Worm (Caenorhabditis elegans) whole organism, young adult: ENCODE results near the gene egl-26.
A peak's percentile ranks its signal among the peaks of the same experiment; 100 is the strongest.

Experiments used
- B0035.1 ChIP-seq: sonication (generic microtip); optimal IDR thresholded peaks from 2 replicates; lab custom pipeline; 2016; ENCODE audit warnings: missing genetic modification characterization, mild to moderate bottlenecking, missing compliant biosample characterization, missing genotype, missing genetic modification reagents
- B0336.3 ChIP-seq: fragments of 200-800 bp; sonication (Bioruptor generic); IDR thresholded peaks from 2 replicates; pipeline ENCODE4 v1.3.6; 2022; ENCODE audit warnings: missing genetic modification characterization, missing compliant biosample characterization
- C06A6.2 ChIP-seq: fragments of 200-800 bp; sonication (Bioruptor generic); conservative IDR thresholded peaks from 2 replicates; pipeline ENCODE4 v1.3.6; 2022; ENCODE audit warnings: missing genetic modification characterization, missing compliant biosample characterization
- D2030.7 ChIP-seq: fragments of 200-800 bp; sonication (Bioruptor generic); IDR thresholded peaks from 2 replicates; pipeline ENCODE4 v1.3.6; 2022; ENCODE audit warnings: missing genetic modification reagents, missing genetic modification characterization, missing compliant biosample characterization
- F49E8.2 ChIP-seq: sonication (generic microtip); optimal IDR thresholded peaks from 3 replicates; lab custom pipeline; 2017; ENCODE audit warnings: missing genetic modification characterization, mild to moderate bottlenecking, missing compliant biosample characterization, antibody characterized with exemption, moderate library complexity; ENCODE audit not compliant: insufficient read depth
- Y53F4B.3 ChIP-seq: fragments of 200-800 bp; sonication (Bioruptor generic); IDR thresholded peaks from 2 replicates; pipeline ENCODE4 v1.3.6; 2022; ENCODE audit warnings: missing genetic modification reagents, missing genetic modification characterization, missing compliant biosample characterization
- Y56A3A.18 ChIP-seq: fragments of 200-800 bp; sonication (Bioruptor generic); IDR thresholded peaks from 2 replicates; pipeline ENCODE4 v1.3.6; 2022; ENCODE audit warnings: missing genetic modification reagents, missing genetic modification characterization, missing compliant biosample characterization
- ZK185.1 ChIP-seq: sonication (generic microtip); optimal IDR thresholded peaks from 2 replicates; lab custom pipeline; 2016; ENCODE audit warnings: mild to moderate bottlenecking, missing genetic modification characterization, missing compliant biosample characterization; ENCODE audit not compliant: poor library complexity, severe bottlenecking
- aptf-3 ChIP-seq: fragments of 200-800 bp; sonication (Bioruptor generic); IDR thresholded peaks from 2 replicates; pipeline ENCODE4 v1.3.6; 2022; ENCODE audit warnings: missing genetic modification characterization, missing compliant biosample characterization
- atf-7 ChIP-seq: sonication (generic microtip); optimal IDR thresholded peaks from 2 replicates; lab custom pipeline; 2017; ENCODE audit warnings: mild to moderate bottlenecking, missing genetic modification characterization, missing compliant biosample characterization
- bed-1 ChIP-seq: fragments of 200-800 bp; sonication (Bioruptor generic); IDR thresholded peaks from 2 replicates; pipeline ENCODE4 v1.3.6; 2022; ENCODE audit warnings: missing genetic modification reagents, missing genetic modification characterization, missing compliant biosample characterization
- ceh-40 ChIP-seq: fragments of 200-800 bp; sonication (Bioruptor generic); IDR thresholded peaks from 2 replicates; pipeline ENCODE4 v1.3.6; 2022; ENCODE audit warnings: missing genetic modification characterization, missing compliant biosample characterization
- ceh-79 ChIP-seq: sonication (generic microtip); optimal IDR thresholded peaks from 2 replicates; lab custom pipeline; 2017; ENCODE audit warnings: mild to moderate bottlenecking, missing genetic modification characterization, missing compliant biosample characterization
- ceh-91 ChIP-seq: fragments of 200-800 bp; sonication (Bioruptor generic); IDR thresholded peaks from 2 replicates; pipeline ENCODE4 v1.3.6; 2022; ENCODE audit warnings: missing genetic modification reagents, missing genetic modification characterization, missing compliant biosample characterization
- dox-1 ChIP-seq: fragments of 200-800 bp; sonication (Bioruptor generic); IDR thresholded peaks from 2 replicates; pipeline ENCODE4 v1.3.6; 2022; ENCODE audit warnings: missing genetic modification reagents, missing genetic modification characterization, missing compliant biosample characterization
- dpff-1 ChIP-seq: sonication (generic microtip); optimal IDR thresholded peaks from 2 replicates; lab custom pipeline; 2017; ENCODE audit warnings: mild to moderate bottlenecking, missing genetic modification characterization, missing compliant biosample characterization
- dpl-1 ChIP-seq: fragments of 150-350 bp; optimal IDR thresholded peaks from 2 replicates; lab custom pipeline; 2014; ENCODE audit warnings: missing biosample characterization, missing genetic modification reagents, missing genetic modification characterization
- efl-1 ChIP-seq: fragments of 150-350 bp; optimal IDR thresholded peaks from 2 replicates; lab custom pipeline; 2014; ENCODE audit warnings: missing biosample characterization, missing genetic modification reagents, missing genetic modification characterization
- ekl-4 ChIP-seq: fragments of 200-800 bp; sonication (Bioruptor generic); IDR thresholded peaks from 2 replicates; pipeline ENCODE4 v1.3.6; 2022; ENCODE audit warnings: missing genetic modification reagents, missing genetic modification characterization, missing compliant biosample characterization
- ets-4 ChIP-seq: fragments of 200-800 bp; sonication (Bioruptor generic); optimal IDR thresholded peaks from 2 replicates; lab custom pipeline; 2018; ENCODE audit warnings: mild to moderate bottlenecking, missing genetic modification characterization, missing compliant biosample characterization
- him-1 ChIP-seq: sonication (generic microtip); optimal IDR thresholded peaks from 2 replicates; lab custom pipeline; 2016; ENCODE audit warnings: missing genotype, missing genetic modification reagents, missing genetic modification characterization, missing compliant biosample characterization
- hsf-1 ChIP-seq: fragments of 200-800 bp; sonication (Bioruptor generic); IDR thresholded peaks from 2 replicates; pipeline ENCODE4 v1.3.6; 2022; ENCODE audit warnings: missing genetic modification reagents, missing genetic modification characterization, missing compliant biosample characterization
- madf-10 ChIP-seq: sonication (generic microtip); optimal IDR thresholded peaks from 2 replicates; lab custom pipeline; 2016; ENCODE audit warnings: mild to moderate bottlenecking, missing genetic modification characterization, missing compliant biosample characterization
- madf-3 ChIP-seq: fragments of 200-800 bp; sonication (Bioruptor generic); IDR thresholded peaks from 2 replicates; pipeline ENCODE4 v1.3.6; 2022; ENCODE audit warnings: missing genetic modification reagents, missing genetic modification characterization, missing compliant biosample characterization
- madf-6 ChIP-seq: fragments of 200-800 bp; sonication (Bioruptor generic); IDR thresholded peaks from 2 replicates; pipeline ENCODE4 v1.3.6; 2022; ENCODE audit warnings: missing genetic modification reagents, missing genetic modification characterization, missing compliant biosample characterization
- madf-8 ChIP-seq: fragments of 200-800 bp; sonication (Bioruptor generic); conservative IDR thresholded peaks from 2 replicates; pipeline ENCODE4 v1.3.6; 2022; ENCODE audit warnings: missing genetic modification reagents, missing genetic modification characterization, missing compliant biosample characterization
- mcd-1 ChIP-seq: fragments of 200-800 bp; sonication (Bioruptor generic); IDR thresholded peaks from 2 replicates; pipeline ENCODE4 v1.3.6; 2022; ENCODE audit warnings: missing genetic modification reagents, missing genetic modification characterization, missing compliant biosample characterization
- nfya-1 ChIP-seq: sonication (generic microtip); optimal IDR thresholded peaks from 2 replicates; lab custom pipeline; 2017; ENCODE audit warnings: antibody characterized with exemption, missing compliant biosample characterization, missing genetic modification characterization, borderline replicate concordance; ENCODE audit not compliant: insufficient read depth
- nfya-2 ChIP-seq: fragments of 200-800 bp; sonication (Bioruptor generic); IDR thresholded peaks from 2 replicates; pipeline ENCODE4 v1.3.6; 2022; ENCODE audit warnings: missing genetic modification reagents, missing genetic modification characterization, missing compliant biosample characterization
- nfyb-1 ChIP-seq: fragments of 200-800 bp; sonication (Bioruptor generic); IDR thresholded peaks from 2 replicates; pipeline ENCODE4 v1.3.6; 2022; ENCODE audit warnings: missing genetic modification reagents, missing genetic modification characterization, missing compliant biosample characterization
- pbrm-1 ChIP-seq: fragments of 200-800 bp; sonication (Bioruptor generic); IDR thresholded peaks from 2 replicates; pipeline ENCODE4 v1.3.6; 2022; ENCODE audit warnings: missing genetic modification reagents, missing genetic modification characterization, missing compliant biosample characterization
- rcor-1 ChIP-seq: fragments of 200-800 bp; sonication (Bioruptor generic); IDR thresholded peaks from 2 replicates; pipeline ENCODE4 v1.3.6; 2022; ENCODE audit warnings: missing genetic modification reagents, missing genetic modification characterization, missing compliant biosample characterization
- tbp1 ChIP-seq: fragments of 200-800 bp; sonication (Bioruptor generic); optimal IDR thresholded peaks from 2 replicates; lab custom pipeline; 2018; ENCODE audit warnings: mild to moderate bottlenecking, missing genetic modification characterization, missing compliant biosample characterization
- tbx-9 ChIP-seq: sonication (generic microtip); optimal IDR thresholded peaks from 2 replicates; lab custom pipeline; 2016; ENCODE audit warnings: borderline replicate concordance, missing genetic modification characterization, inconsistent platforms, missing compliant biosample characterization
- xnd-1 ChIP-seq: sonication (generic microtip); optimal IDR thresholded peaks from 2 replicates; lab custom pipeline; 2016; ENCODE audit warnings: missing genotype, missing genetic modification reagents, missing genetic modification characterization, missing compliant biosample characterization
- ztf-6 ChIP-seq: fragments of 200-800 bp; sonication (Bioruptor generic); IDR thresholded peaks from 2 replicates; pipeline ENCODE4 v1.3.6; 2022; ENCODE audit warnings: missing genetic modification reagents, missing genetic modification characterization, missing compliant biosample characterization

The egl-26 gene

DNA sequence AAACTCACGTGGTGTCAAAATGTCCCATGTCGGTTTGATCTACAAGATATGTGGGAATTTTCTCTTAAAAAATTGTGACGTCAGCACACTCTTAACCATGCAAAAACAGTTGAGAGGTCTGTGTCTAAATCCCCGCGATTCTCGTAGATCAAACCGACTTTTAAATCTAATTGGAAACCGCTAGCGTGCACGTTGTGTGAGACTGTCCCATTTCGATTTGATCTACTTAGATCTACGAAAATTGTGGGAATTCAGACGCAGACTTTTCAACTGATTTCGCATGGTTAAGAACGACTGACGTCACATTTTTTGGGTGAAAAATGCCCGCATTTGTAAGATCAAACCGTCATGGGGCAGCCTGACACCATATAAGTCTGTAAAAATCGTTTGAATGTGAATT, 11.6 kb upstream of the egl-26 start:
- TF ChIP-seq ceh-40 (no peak), efl-1 (GFP tag; lab: Kevin White, UChicago) (peak; percentile 10), madf-8 (GFP tag; lab: Robert Waterston, UW) (no peak), B0336.3 (GFP tag; lab: Robert Waterston, UW) (peak; percentile 59; the same call in 1 of the 2 replicates), him-1 (no peak), hsf-1 (GFP tag; lab: Robert Waterston, UW) (no peak), ZK185.1 (tag; lab: Kevin White, UChicago) (no peak), pbrm-1 (GFP tag; lab: Robert Waterston, UW) (peak; percentile 55; the same call in 1 of the 2 replicates), madf-6 (GFP tag; lab: Robert Waterston, UW) (peak; percentile 66), ceh-79 (tag; lab: Kevin White, UChicago) (no peak), C06A6.2 (GFP tag; lab: Robert Waterston, UW) (no peak), tbx-9 (tag; lab: Kevin White, UChicago) (no peak), dox-1 (GFP tag; lab: Robert Waterston, UW) (no peak), D2030.7 (GFP tag; lab: Robert Waterston, UW) (no peak), dpl-1 (GFP tag; lab: Kevin White, UChicago) (peak; percentile 16), xnd-1 (tag; lab: Kevin White, UChicago) (peak; percentile 17), ekl-4 (GFP tag; lab: Robert Waterston, UW) (0 out of 2 replicates have a peak, but pooled peaks have one; percentile 45), B0035.1 (tag; lab: Kevin White, UChicago) (no peak), madf-10 (no peak), tbp1 (GFP tag; lab: Kevin White, UChicago) (no peak), nfya-1 (tag; lab: Kevin White, UChicago) (no peak)

- TF ChIP-seq dox-1 (GFP tag; lab: Robert Waterston, UW) (no peak), ztf-6 (GFP tag; lab: Robert Waterston, UW) (no peak), hsf-1 (GFP tag; lab: Robert Waterston, UW) (no peak), mcd-1 (no peak), ceh-91 (GFP tag; lab: Robert Waterston, UW) (no peak), F49E8.2 (no peak)
These were observed 9.4 kb upstream of the egl-26 start for ce11 chrII:60049-60448.

- TF ChIP-seq bed-1 = no peak
- no peak for TF ChIP-seq Y53F4B.3 (GFP tag; lab: Robert Waterston, UW)
- no peak for TF ChIP-seq mcd-1
- no peak for TF ChIP-seq rcor-1 (GFP tag; lab: Robert Waterston, UW)
- TF ChIP-seq madf-3 (GFP tag; lab: Robert Waterston, UW) = no peak
- no peak for TF ChIP-seq ZK185.1 (tag; lab: Kevin White, UChicago)
- TF ChIP-seq aptf-3 = no peak
- no peak for TF ChIP-seq Y56A3A.18 (GFP tag; lab: Robert Waterston, UW)
- TF ChIP-seq ets-4 (GFP tag; lab: Kevin White, UChicago) = no peak
- no peak for TF ChIP-seq nfya-1 (tag; lab: Kevin White, UChicago)
- no peak for TF ChIP-seq nfyb-1 (GFP tag; lab: Robert Waterston, UW)
- no peak for TF ChIP-seq nfya-2 (GFP tag; lab: Robert Waterston, UW)
- no peak for TF ChIP-seq atf-7 (tag; lab: Kevin White, UChicago)
- TF ChIP-seq dpff-1 = no peak
These were observed 8.4 kb upstream of the egl-26 start, which contains the start of gene C23H3.2 for ce11 chrII:61013-61412. Gene C23H3.2 (plus strand): TSS chrII:61313.
